Fruit fly (Drosophila melanogaster): ENCODE results near the gene CG31121.
A peak's percentile ranks its signal among the peaks of the same experiment; 100 is the strongest.

CG31121 gene

DNA sequence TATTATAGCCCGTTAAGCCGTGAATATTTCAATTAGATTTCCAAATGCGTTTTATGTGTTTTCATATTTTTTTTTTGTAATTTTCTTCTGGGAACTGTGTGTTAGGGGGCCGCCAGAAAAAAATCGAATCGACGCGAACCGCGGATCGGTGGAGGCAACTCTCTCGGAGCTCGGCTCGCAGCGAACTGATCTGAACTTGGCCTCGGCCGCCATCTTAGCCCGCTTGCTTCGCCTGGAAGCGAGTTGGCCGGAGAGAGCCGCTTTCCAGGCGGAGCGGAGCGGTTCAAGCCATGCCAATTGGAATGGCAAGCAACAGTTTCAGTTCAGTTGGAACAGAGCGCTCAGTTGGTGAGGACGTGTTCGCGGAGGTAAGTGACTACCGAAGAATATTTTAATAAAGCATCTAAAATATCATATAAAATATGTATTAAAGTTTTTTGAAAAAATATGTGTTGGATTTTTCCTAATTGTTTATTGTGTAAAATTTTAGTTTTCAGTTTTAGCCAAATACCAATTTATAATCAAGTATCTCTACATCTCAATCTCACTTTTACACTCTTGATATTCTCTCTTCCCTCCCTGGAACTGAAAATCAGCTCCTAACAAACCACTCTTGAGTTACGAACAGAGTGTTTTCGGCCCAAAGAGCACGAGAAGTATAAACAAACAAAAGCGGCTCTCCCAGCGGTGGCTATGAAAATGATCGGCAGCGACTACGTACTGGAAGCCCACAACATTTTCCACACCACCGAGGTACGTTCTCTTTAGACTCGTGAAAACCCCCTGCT lies at the start of gene CG31121, which contains the start of gene CG11069:
Gene CG31121 (minus strand): TSS at position 187 of the 788 bp plus-strand sequence.
Gene CG11069 (plus strand): TSS at position 324 of the 788 bp plus-strand sequence.
- TF ChIP-seq tj (GFP tag; optimal IDR thresholded peaks at IDR 0.05) (peak; percentile 18), Mnt (GFP tag; optimal IDR thresholded peaks at IDR 0.05) (no peak), Crg-1 (GFP tag; optimal IDR thresholded peaks at IDR 0.05) (no peak), CG7101 (tag; optimal IDR thresholded peaks at IDR 0.05) (no peak), CG14711 (tag; optimal IDR thresholded peaks at IDR 0.05) (no peak)

dm6 chr3R:24938049-24938448 lies 43.6 kb upstream of the CG31121 start, which contains the start of gene Osbp:
TSS of gene Osbp (minus strand) at chr3R:24938222.
- TF ChIP-seq Hr96 (GFP tag; optimal IDR thresholded peaks at IDR 0.05) = no peak
- TF ChIP-seq CG5204 (GFP tag; optimal IDR thresholded peaks at IDR 0.05) = no peak
- TF ChIP-seq CG33017 (tag; optimal IDR thresholded peaks at IDR 0.05) = no peak
- no peak for TF ChIP-seq CG1620 (GFP tag; optimal IDR thresholded peaks at IDR 0.05)
- TF ChIP-seq Clk (GFP tag; optimal IDR thresholded peaks at IDR 0.05) = no peak
- peak; percentile 47 for TF ChIP-seq bab1 (GFP tag; optimal IDR thresholded peaks at IDR 0.05)
- no peak for TF ChIP-seq toe (GFP tag; optimal IDR thresholded peaks at IDR 0.05)
- no peak for TF ChIP-seq tj (GFP tag; optimal IDR thresholded peaks at IDR 0.05)
- peak; percentile 4 for TF ChIP-seq CG7101 (tag; optimal IDR thresholded peaks at IDR 0.05)
- TF ChIP-seq pad (GFP tag; optimal IDR thresholded peaks at IDR 0.05) = peak; percentile 13
- no peak for TF ChIP-seq cic (GFP tag; optimal IDR thresholded peaks at IDR 0.05)
- TF ChIP-seq CG12768 (GFP tag; optimal IDR thresholded peaks at IDR 0.05) = peak; percentile 1
- no peak for TF ChIP-seq cnc (optimal IDR thresholded peaks at IDR 0.05)
- TF ChIP-seq Mnt (GFP tag; optimal IDR thresholded peaks at IDR 0.05) = peak; percentile 37
- TF ChIP-seq CG14711 (tag; optimal IDR thresholded peaks at IDR 0.05) = peak; percentile 24
- TF ChIP-seq CG11617 (GFP tag; optimal IDR thresholded peaks at IDR 0.05) = no peak
- no peak for TF ChIP-seq ovo (GFP tag; optimal IDR thresholded peaks at IDR 0.05)
- no peak for TF ChIP-seq Crg-1 (GFP tag; optimal IDR thresholded peaks at IDR 0.05)
- no peak for TF ChIP-seq CG7045 (GFP tag; optimal IDR thresholded peaks at IDR 0.05)
- no peak for TF ChIP-seq kay (GFP tag; ENCODE audit: borderline replicate concordance)

dm6 chr3R:24935758-24936157 lies 41.4 kb upstream of the CG31121 start:
- TF ChIP-seq CG5204 (GFP tag; optimal IDR thresholded peaks at IDR 0.05) = no peak
- no peak for TF ChIP-seq Crg-1 (GFP tag; optimal IDR thresholded peaks at IDR 0.05)
- no peak for TF ChIP-seq ovo (GFP tag; optimal IDR thresholded peaks at IDR 0.05)
- TF ChIP-seq bab1 (GFP tag; optimal IDR thresholded peaks at IDR 0.05) = no peak
- no peak for TF ChIP-seq Clk (GFP tag; optimal IDR thresholded peaks at IDR 0.05)

DNA sequence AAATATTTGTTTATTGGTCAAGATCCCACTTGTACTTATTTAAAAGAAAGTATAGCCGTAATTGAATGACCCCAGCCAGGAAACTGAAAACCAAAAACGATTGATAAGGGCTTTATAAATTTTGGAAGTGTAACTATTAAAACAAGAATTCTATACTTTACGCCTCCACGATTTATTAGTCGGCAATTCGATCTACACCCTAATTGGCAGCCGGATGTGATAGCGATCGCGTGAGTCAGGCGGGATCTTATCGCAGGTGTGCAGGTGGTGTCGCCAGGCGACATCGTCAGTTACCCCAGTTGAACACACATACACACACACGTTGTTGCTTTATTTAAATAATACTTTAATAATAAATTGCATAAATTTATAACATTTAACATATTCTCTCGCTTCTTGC lies 40.1 kb upstream of the CG31121 start:
- TF ChIP-seq CG7101 (tag; optimal IDR thresholded peaks at IDR 0.05) = no peak
- TF ChIP-seq tj (GFP tag; optimal IDR thresholded peaks at IDR 0.05) = no peak
- TF ChIP-seq Mnt (GFP tag; optimal IDR thresholded peaks at IDR 0.05) = no peak
- TF ChIP-seq cic (GFP tag; optimal IDR thresholded peaks at IDR 0.05) = no peak
- TF ChIP-seq Hr96 (GFP tag; optimal IDR thresholded peaks at IDR 0.05) = no peak
- TF ChIP-seq CG33017 (tag; optimal IDR thresholded peaks at IDR 0.05) = no peak
- TF ChIP-seq bab1 (GFP tag; optimal IDR thresholded peaks at IDR 0.05) = no peak
- no peak for TF ChIP-seq CG12768 (GFP tag; optimal IDR thresholded peaks at IDR 0.05)
- no peak for TF ChIP-seq kay (GFP tag; ENCODE audit: borderline replicate concordance)
- no peak for TF ChIP-seq CG1620 (GFP tag; optimal IDR thresholded peaks at IDR 0.05)

DNA sequence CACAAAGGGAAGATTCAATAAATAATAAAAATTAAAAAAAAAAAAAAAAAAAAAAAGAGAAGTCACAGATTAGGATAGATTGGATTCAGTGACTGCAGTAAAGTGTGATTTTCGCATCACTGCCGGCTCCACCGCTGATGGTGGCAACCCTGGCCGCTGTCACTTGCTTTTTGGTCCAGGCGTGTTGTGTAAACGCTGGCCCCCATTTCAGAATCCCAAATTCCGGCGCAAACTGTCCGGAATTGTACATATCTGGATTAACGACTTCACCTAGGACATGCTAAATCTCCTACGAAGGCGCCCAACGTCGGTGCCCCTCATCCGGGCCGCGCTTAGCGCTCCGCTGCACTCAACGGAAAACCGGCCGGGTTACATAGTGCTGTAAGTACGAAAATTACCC lies 37.5 kb upstream of the CG31121 start, which contains the start of gene CG11771:
Gene CG11771 (plus strand): TSS at position 155 of the 400 bp plus-strand sequence.
- TF ChIP-seq CG14711 (tag; optimal IDR thresholded peaks at IDR 0.05) (peak; percentile 86), CG7045 (GFP tag; optimal IDR thresholded peaks at IDR 0.05) (no peak), pad (GFP tag; optimal IDR thresholded peaks at IDR 0.05) (no peak), CG5204 (GFP tag; optimal IDR thresholded peaks at IDR 0.05) (no peak), CG33017 (tag; optimal IDR thresholded peaks at IDR 0.05) (no peak)

- TF ChIP-seq CG7101 (tag; optimal IDR thresholded peaks at IDR 0.05) = no peak
- no peak for TF ChIP-seq Hr96 (GFP tag; optimal IDR thresholded peaks at IDR 0.05)
- peak; percentile 26 for TF ChIP-seq CG14711 (tag; optimal IDR thresholded peaks at IDR 0.05)
- no peak for TF ChIP-seq toe (GFP tag; optimal IDR thresholded peaks at IDR 0.05)
- TF ChIP-seq pad (GFP tag; optimal IDR thresholded peaks at IDR 0.05) = no peak
- TF ChIP-seq bab1 (GFP tag; optimal IDR thresholded peaks at IDR 0.05) = no peak
- TF ChIP-seq CG1620 (GFP tag; optimal IDR thresholded peaks at IDR 0.05) = no peak
Observed at dm6 chr3R:24926752-24927320, 32.4 kb upstream of the CG31121 start.

- TF ChIP-seq Clk (GFP tag; optimal IDR thresholded peaks at IDR 0.05) (no peak), Crg-1 (GFP tag; optimal IDR thresholded peaks at IDR 0.05) (no peak), tj (GFP tag; optimal IDR thresholded peaks at IDR 0.05) (no peak), bab1 (GFP tag; optimal IDR thresholded peaks at IDR 0.05) (no peak), ovo (GFP tag; optimal IDR thresholded peaks at IDR 0.05) (no peak), Hr96 (GFP tag; optimal IDR thresholded peaks at IDR 0.05) (no peak), CG5204 (GFP tag; optimal IDR thresholded peaks at IDR 0.05) (no peak), CG14711 (tag; optimal IDR thresholded peaks at IDR 0.05) (no peak), CG1620 (GFP tag; optimal IDR thresholded peaks at IDR 0.05) (no peak)
Observed at dm6 chr3R:24924916-24925315, 30.5 kb upstream of the CG31121 start, which contains the start of gene Trf4-2. TSS of gene Trf4-2 (plus strand) at chr3R:24925216.
